Worm (Caenorhabditis elegans): ENCODE measurements around the gene F40A3.6.

ce11 chrV:7904389-7904788 lies 10.7 kb upstream of the F40A3.6 start:
- no peak for TF ChIP-seq lin-39 (tag; optimal IDR thresholded peaks at IDR 0.05)
- no peak for TF ChIP-seq lsy-2 (tag; optimal IDR thresholded peaks at IDR 0.05)
- TF ChIP-seq unc-39 (tag; optimal IDR thresholded peaks at IDR 0.05) = no peak
- no peak for TF ChIP-seq lin-13 (GFP tag; optimal IDR thresholded peaks at IDR 0.05)
- no peak for TF ChIP-seq sma-9 (GFP tag; optimal IDR thresholded peaks at IDR 0.05)
- no peak for TF ChIP-seq sma-9 (tag; optimal IDR thresholded peaks at IDR 0.05)
- no peak for TF ChIP-seq mab-5 (tag; optimal IDR thresholded peaks at IDR 0.05)
- no peak for TF ChIP-seq egl-27 (tag; optimal IDR thresholded peaks at IDR 0.05)
- no peak for TF ChIP-seq elt-3 (tag; optimal IDR thresholded peaks at IDR 0.05)

All from whole organism, L2 larva.